Fruit fly (Drosophila melanogaster): ENCODE results near the gene chrb.

- no peak for TF ChIP-seq CTCF (optimal IDR thresholded peaks at IDR 0.05)
- no peak for TF ChIP-seq CG8478 (optimal IDR thresholded peaks at IDR 0.05)
Measured at dm6 chr3L:11444169-11444568, 43.2 kb upstream of the chrb start.
